Fruit fly (Drosophila melanogaster) whole organism, embryonic: ENCODE results near the gene CG9184.
A peak's percentile ranks its signal among the peaks of the same experiment; 100 is the strongest.

Experiments used
- Atf6 ChIP-seq: fragments of 200-800 bp; sonication (Bioruptor generic); IDR thresholded peaks from 2 replicates; pipeline ENCODE4 v1.3.6; 2022; ENCODE audit warnings: missing biosample characterization, missing genetic modification characterization
- CG11093 ChIP-seq: fragments of 200-800 bp; sonication (Bioruptor generic); IDR thresholded peaks from 3 replicates; pipeline ENCODE4 v1.3.6; 2022; ENCODE audit warnings: missing biosample characterization, missing genetic modification characterization
- CG11247 ChIP-seq: fragments of 200-800 bp; sonication (Bioruptor generic); IDR thresholded peaks from 2 replicates; pipeline ENCODE4 v1.3.6; 2022; ENCODE audit warnings: missing biosample characterization, missing genetic modification characterization
- CG11560 ChIP-seq: fragments of 200-800 bp; sonication (Bioruptor generic); IDR thresholded peaks from 3 replicates; pipeline ENCODE4 v1.3.6; 2022; ENCODE audit warnings: missing biosample characterization, missing genetic modification characterization
- CG12155 ChIP-seq: fragments of 200-800 bp; sonication (Bioruptor generic); optimal IDR thresholded peaks from 3 replicates; lab custom pipeline; 2016; ENCODE audit warnings: missing biosample characterization, missing genetic modification characterization
- CG1233 ChIP-seq: fragments of 200-800 bp; sonication (Bioruptor generic); optimal IDR thresholded peaks from 4 replicates; lab custom pipeline; 2018; ENCODE audit warnings: missing biosample characterization, mild to moderate bottlenecking, missing genetic modification characterization
- CG12391 ChIP-seq: fragments of 200-800 bp; sonication (Bioruptor generic); optimal IDR thresholded peaks from 3 replicates; lab custom pipeline; 2018; ENCODE audit warnings: missing biosample characterization, mild to moderate bottlenecking, missing genetic modification characterization, moderate library complexity
- CG13123 ChIP-seq: fragments of 200-800 bp; sonication (Bioruptor generic); optimal IDR thresholded peaks from 2 replicates; lab custom pipeline; 2016; ENCODE audit warnings: missing biosample characterization, missing genetic modification characterization
- CG14667 ChIP-seq: fragments of 200-800 bp; sonication (Bioruptor generic); IDR thresholded peaks from 2 replicates; pipeline ENCODE4 v1.3.6; 2022; ENCODE audit warnings: missing biosample characterization, missing genetic modification characterization
- CG15011 ChIP-seq: fragments of 200-800 bp; sonication (Bioruptor generic); optimal IDR thresholded peaks from 3 replicates; lab custom pipeline; 2018; ENCODE audit warnings: missing biosample characterization, mild to moderate bottlenecking, missing genetic modification characterization
- CG16863 ChIP-seq: fragments of 200-800 bp; sonication (Bioruptor generic); optimal IDR thresholded peaks from 3 replicates; lab custom pipeline; 2016; ENCODE audit warnings: missing biosample characterization, missing genetic modification characterization
- CG1792 ChIP-seq: fragments of 200-800 bp; sonication (Bioruptor generic); optimal IDR thresholded peaks from 2 replicates; lab custom pipeline; 2016; ENCODE audit warnings: missing biosample characterization, missing genetic modification characterization
- CG18011 ChIP-seq: fragments of 200-800 bp; sonication (Bioruptor generic); optimal IDR thresholded peaks from 2 replicates; lab custom pipeline; 2017; ENCODE audit warnings: missing biosample characterization, missing genetic modification characterization, mild to moderate bottlenecking, moderate library complexity, missing genotype
- CG18476 ChIP-seq: fragments of 200-800 bp; sonication (Bioruptor generic); optimal IDR thresholded peaks from 2 replicates; lab custom pipeline; 2016; ENCODE audit warnings: missing biosample characterization, mild to moderate bottlenecking, missing genetic modification characterization
- CG18619 ChIP-seq: fragments of 200-800 bp; sonication (Bioruptor generic); optimal IDR thresholded peaks from 3 replicates; lab custom pipeline; 2017; ENCODE audit warnings: missing biosample characterization, mild to moderate bottlenecking, missing genetic modification characterization
- CG2120 ChIP-seq: fragments of 200-800 bp; sonication (Bioruptor generic); optimal IDR thresholded peaks from 3 replicates; lab custom pipeline; 2016; ENCODE audit warnings: missing biosample characterization, missing genetic modification characterization
- CG2129 ChIP-seq: fragments of 200-800 bp; sonication (Bioruptor generic); IDR thresholded peaks from 2 replicates; pipeline ENCODE4 v1.3.6; 2022; ENCODE audit warnings: missing biosample characterization, missing genetic modification characterization; ENCODE audit not compliant: partially characterized antibody
- CG31224 ChIP-seq: fragments of 200-800 bp; sonication (Bioruptor generic); IDR thresholded peaks from 2 replicates; pipeline ENCODE4 v1.3.6; 2022; ENCODE audit warnings: missing biosample characterization, missing genetic modification characterization
- CG32532 ChIP-seq: fragments of 200-800 bp; sonication (Bioruptor generic); IDR thresholded peaks from 2 replicates; pipeline ENCODE4 v1.3.6; 2022; ENCODE audit warnings: missing biosample characterization, missing genetic modification characterization
- CG3726 ChIP-seq: fragments of 200-800 bp; sonication (Bioruptor generic); IDR thresholded peaks from 3 replicates; pipeline ENCODE4, ENCODE4 v1.3.6; 2022; ENCODE audit warnings: missing biosample characterization, missing genetic modification characterization
- CG4820 ChIP-seq: fragments of 200-800 bp; sonication (Bioruptor generic); optimal IDR thresholded peaks from 3 replicates; lab custom pipeline; 2016; ENCODE audit warnings: missing biosample characterization, missing genetic modification characterization
- CG4854 ChIP-seq: fragments of 200-800 bp; sonication (Bioruptor generic); optimal IDR thresholded peaks from 2 replicates; lab custom pipeline; 2016; ENCODE audit warnings: missing biosample characterization, missing genetic modification characterization, inconsistent platforms
- CG7963 ChIP-seq: fragments of 200-800 bp; sonication (Bioruptor generic); IDR thresholded peaks from 3 replicates; pipeline ENCODE4 v1.3.6; 2022; ENCODE audit warnings: missing biosample characterization, missing genetic modification characterization; ENCODE audit not compliant: partially characterized antibody
- CG8290 ChIP-seq, 3 experiments: fragments of 200-800 bp; sonication (Bioruptor generic); optimal IDR thresholded peaks; 2 replicates each; lab custom pipeline; 2016 to 2019; ENCODE audit warnings: missing biosample characterization in 3 of 3, missing genetic modification characterization in 3 of 3, mild to moderate bottlenecking in 2 of 3, moderate library complexity in 1 of 3
- CG8765 ChIP-seq: fragments of 200-800 bp; sonication (Bioruptor generic); IDR thresholded peaks from 2 replicates; pipeline ENCODE4 v1.3.6; 2022; ENCODE audit warnings: missing biosample characterization, missing genetic modification characterization
- CG8924 ChIP-seq: fragments of 200-800 bp; optimal IDR thresholded peaks from 3 replicates; lab custom pipeline; 2019; ENCODE audit warnings: missing biosample characterization, mild to moderate bottlenecking, missing genetic modification characterization, moderate library complexity
- CG9215 ChIP-seq: fragments of 200-800 bp; sonication (Bioruptor generic); IDR thresholded peaks from 2 replicates; pipeline ENCODE4 v1.3.6; 2022; ENCODE audit warnings: missing biosample characterization, missing genetic modification characterization
- Hmx ChIP-seq: fragments of 200-800 bp; sonication (Bioruptor generic); optimal IDR thresholded peaks from 2 replicates; lab custom pipeline; 2016; ENCODE audit warnings: missing biosample characterization, missing genetic modification characterization
- Hr3 ChIP-seq: fragments of 200-800 bp; sonication (Bioruptor generic); optimal IDR thresholded peaks from 3 replicates; lab custom pipeline; 2016; ENCODE audit warnings: missing biosample characterization, missing genetic modification characterization
- Jarid2 ChIP-seq: fragments of 200-800 bp; sonication (Bioruptor generic); optimal IDR thresholded peaks from 3 replicates; lab custom pipeline; 2017; ENCODE audit warnings: mild to moderate bottlenecking, missing biosample characterization, missing genetic modification reagents, missing genetic modification characterization
- Med ChIP-seq: fragments of 200-800 bp; sonication (Bioruptor generic); peaks from one replicate; lab custom pipeline; 2016; ENCODE audit warnings: missing biosample characterization, missing genetic modification characterization, mild to moderate bottlenecking, inconsistent platforms, moderate library complexity
- Nf-YA ChIP-seq: fragments of 200-800 bp; sonication (Bioruptor generic); IDR thresholded peaks from 2 replicates; pipeline ENCODE4 v1.3.6; 2022; ENCODE audit warnings: missing biosample characterization, missing genetic modification characterization
- Oaz ChIP-seq: fragments of 200-800 bp; sonication (Bioruptor generic); IDR thresholded peaks from 2 replicates; pipeline ENCODE4 v1.3.6; 2022; ENCODE audit warnings: missing biosample characterization, missing genetic modification characterization
- Ravus ChIP-seq: fragments of 200-800 bp; sonication (Bioruptor generic); IDR thresholded peaks from 2 replicates; pipeline ENCODE4 v1.3.6; 2022; ENCODE audit warnings: missing biosample characterization, missing genetic modification characterization
- Rfx ChIP-seq: fragments of 200-800 bp; sonication (Bioruptor generic); IDR thresholded peaks from 2 replicates; pipeline ENCODE4 v1.3.6; 2022; ENCODE audit warnings: missing biosample characterization, missing genetic modification characterization
- Xbp1 ChIP-seq: fragments of 200-800 bp; sonication (Bioruptor generic); optimal IDR thresholded peaks from 3 replicates; lab custom pipeline; 2016; ENCODE audit warnings: missing biosample characterization, mild to moderate bottlenecking, missing genetic modification characterization
- bab2 ChIP-seq: fragments of 200-800 bp; sonication (Bioruptor generic); optimal IDR thresholded peaks from 2 replicates; lab custom pipeline; 2016; ENCODE audit warnings: missing biosample characterization, missing genetic modification characterization
- caup ChIP-seq: fragments of 200-800 bp; sonication (Bioruptor generic); optimal IDR thresholded peaks from 3 replicates; lab custom pipeline; 2017; ENCODE audit warnings: missing biosample characterization, mild to moderate bottlenecking, missing genetic modification characterization, moderate library complexity; ENCODE audit not compliant: severe bottlenecking
- croc ChIP-seq: fragments of 200-800 bp; sonication (Bioruptor generic); conservative IDR thresholded peaks from 3 replicates; pipeline ENCODE4 v1.3.6; 2022; ENCODE audit warnings: missing biosample characterization, missing genetic modification characterization
- crp ChIP-seq, 2 experiments: fragments of 200-800 bp; sonication (Bioruptor generic); optimal IDR thresholded peaks; 2 replicates in 1 of 2; 3 replicates in 1 of 2; lab custom pipeline; 2017; ENCODE audit warnings: missing biosample characterization in 2 of 2, missing genetic modification characterization in 2 of 2, mild to moderate bottlenecking in 1 of 2, moderate library complexity in 1 of 2
- dmrt99B ChIP-seq: fragments of 200-800 bp; sonication (Bioruptor generic); optimal IDR thresholded peaks from 2 replicates; lab custom pipeline; 2018; ENCODE audit warnings: missing biosample characterization, mild to moderate bottlenecking, missing genetic modification characterization, moderate library complexity
- en ChIP-seq: fragments of 200-800 bp; sonication (Bioruptor generic); optimal IDR thresholded peaks from 2 replicates; lab custom pipeline; 2016; ENCODE audit warnings: missing biosample characterization, missing genetic modification characterization
- eyg ChIP-seq: fragments of 200-800 bp; sonication (Bioruptor generic); optimal IDR thresholded peaks from 3 replicates; lab custom pipeline; 2016; ENCODE audit warnings: missing biosample characterization, missing genetic modification characterization
- grn ChIP-seq: fragments of 200-800 bp; sonication (Bioruptor generic); optimal IDR thresholded peaks from 3 replicates; lab custom pipeline; 2017; ENCODE audit warnings: missing biosample characterization, missing genetic modification characterization
- gt ChIP-seq: fragments of 200-800 bp; sonication (Bioruptor generic); IDR thresholded peaks from 2 replicates; pipeline ENCODE4 v1.3.6; 2022; ENCODE audit warnings: missing biosample characterization, missing genetic modification characterization
- otp ChIP-seq: fragments of 200-800 bp; sonication (Bioruptor generic); IDR thresholded peaks from 3 replicates; pipeline ENCODE4, ENCODE4 v1.3.6; 2022; ENCODE audit warnings: missing biosample characterization, missing genetic modification characterization
- run ChIP-seq: fragments of 200-800 bp; sonication (Bioruptor generic); optimal IDR thresholded peaks from 3 replicates; lab custom pipeline; 2018; ENCODE audit warnings: missing biosample characterization, mild to moderate bottlenecking, missing genetic modification characterization
- sna ChIP-seq: fragments of 200-800 bp; sonication (Bioruptor generic); IDR thresholded peaks from 2 replicates; pipeline ENCODE4 v1.3.6; 2022; ENCODE audit warnings: missing biosample characterization, missing genetic modification characterization; ENCODE audit not compliant: partially characterized antibody
- sug ChIP-seq: fragments of 200-800 bp; optimal IDR thresholded peaks from 2 replicates; lab custom pipeline; 2019; ENCODE audit warnings: missing biosample characterization, mild to moderate bottlenecking, missing genetic modification characterization, moderate library complexity
- tgo ChIP-seq: fragments of 200-800 bp; sonication (Bioruptor generic); IDR thresholded peaks from 3 replicates; pipeline ENCODE4 v1.3.6; 2022; ENCODE audit warnings: missing biosample characterization, missing genetic modification characterization
- zfh1 ChIP-seq: fragments of 200-800 bp; sonication (Bioruptor generic); IDR thresholded peaks from 3 replicates; pipeline ENCODE4 v1.3.6; 2022; ENCODE audit warnings: missing biosample characterization, missing genetic modification characterization

Gene CG9184

dm6 chr3L:1335428-1335764 is 12.8 kb upstream of the CG9184 start (continued):
- TF ChIP-seq CG32532 (GFP tag; lab: Robert Waterston, UW) (peak; percentile 84), CG7963 (GFP tag; lab: Robert Waterston, UW) (no peak), sug (tag; lab: Kevin White, UChicago) (no peak), croc (GFP tag; lab: Robert Waterston, UW) (no peak), CG18476 (GFP tag; lab: Kevin White, UChicago) (no peak), CG1792 (GFP tag; lab: Kevin White, UChicago) (no peak), CG2120 (GFP tag; lab: Kevin White, UChicago) (peak; percentile 70), dmrt99B (tag; lab: Kevin White, UChicago) (no peak), CG4854 (GFP tag; lab: Kevin White, UChicago) (peak; percentile 19), CG8924 (tag; lab: Kevin White, UChicago) (no peak), Rfx (GFP tag; lab: Robert Waterston, UW) (peak; percentile 84), Atf6 (GFP tag; lab: Robert Waterston, UW) (peak; percentile 64; the same call in 1 of the 2 replicates), CG14667 (GFP tag; lab: Robert Waterston, UW) (no peak), CG18619 (peak; percentile 19), CG31224 (GFP tag; lab: Robert Waterston, UW) (peak; percentile 54), CG12155 (GFP tag; lab: Kevin White, UChicago) (peak; percentile 31), CG13123 (no peak), bab2 (GFP tag; lab: Kevin White, UChicago) (peak; percentile 40), CG9215 (GFP tag; lab: Robert Waterston, UW) (no peak), Ravus (GFP tag; lab: Robert Waterston, UW) (no peak; the same call in 1 of the 2 replicates), CG11247 (GFP tag; lab: Robert Waterston, UW) (peak; percentile 53; the same call in 1 of the 2 replicates), Hmx (no peak), eyg (GFP tag; lab: Kevin White, UChicago) (no peak), CG11093 (GFP tag; lab: Robert Waterston, UW) (0 out of 3 replicates have a peak, but pooled peaks have one; percentile 25), CG4820 (GFP tag; lab: Kevin White, UChicago) (no peak), crp (GFP tag; optimal IDR thresholded peaks at IDR 0.05; lab: Kevin White, UChicago) (no peak), Hr3 (no peak), Xbp1 (GFP tag; lab: Kevin White, UChicago) (peak; percentile 43), Jarid2 (no peak), Nf-YA (GFP tag; lab: Robert Waterston, UW) (no peak), en (no peak), caup (GFP tag; lab: Kevin White, UChicago) (peak; percentile 50), CG3726 (GFP tag; lab: Robert Waterston, UW) (no peak), CG11560 (tag; lab: Robert Waterston, UW) (no peak), CG15011 (GFP tag; lab: Kevin White, UChicago) (no peak), Oaz (GFP tag; lab: Robert Waterston, UW) (no peak), tgo (GFP tag; lab: Robert Waterston, UW) (peak; percentile 52; the same call in 2 of the 3 replicates), CG8290 (GFP tag; optimal IDR thresholded peaks at IDR 0.05; lab: Kevin White, UChicago) (no peak), CG8290 (tag; optimal IDR thresholded peaks at IDR 0.05; lab: Kevin White, UChicago) (peak in 1 of 2 experiments; percentile 77), CG2129 (GFP tag; lab: Robert Waterston, UW) (no peak), sna (GFP tag; lab: Robert Waterston, UW) (no peak), run (tag; lab: Kevin White, UChicago) (no peak), gt (no peak), Med (GFP tag; lab: Kevin White, UChicago) (peak; percentile 94), CG1233 (GFP tag; lab: Kevin White, UChicago) (no peak), CG18011 (GFP tag; lab: Kevin White, UChicago) (peak; percentile 36), otp (GFP tag; lab: Robert Waterston, UW) (no peak), grn (no peak), CG8765 (0 out of 2 replicates have a peak, but pooled peaks have one; percentile 10), CG12391 (peak; percentile 21), CG16863 (GFP tag; lab: Kevin White, UChicago) (no peak), zfh1 (GFP tag; lab: Robert Waterston, UW) (peak; percentile 70; the same call in 2 of the 3 replicates)
